Fruit fly (Drosophila melanogaster) whole organism, prepupa: ENCODE results near the gene CG5024.

Source experiments
- CG11902 ChIP-seq: fragments of 200-800 bp; sonication (Bioruptor generic); optimal IDR thresholded peaks from 3 replicates; lab custom pipeline; 2016; ENCODE audit warnings: missing biosample characterization, missing genetic modification characterization
- CG6854 ChIP-seq: fragments of 200-800 bp; sonication (Bioruptor generic); optimal IDR thresholded peaks from 2 replicates; lab custom pipeline; 2017; ENCODE audit warnings: missing biosample characterization, mild to moderate bottlenecking, missing genetic modification characterization
- CG7368 ChIP-seq: fragments of 200-800 bp; sonication (Bioruptor generic); optimal IDR thresholded peaks from 3 replicates; lab custom pipeline; 2016; ENCODE audit warnings: missing biosample characterization, missing genetic modification characterization
- CG8119 ChIP-seq: fragments of 200-800 bp; sonication (Bioruptor generic); IDR thresholded peaks from 3 replicates; pipeline ENCODE4 v1.3.6; 2022; ENCODE audit warnings: missing biosample characterization, missing genetic modification characterization
- Hr4 ChIP-seq: fragments of 200-800 bp; sonication (Bioruptor generic); optimal IDR thresholded peaks from 3 replicates; lab custom pipeline; 2016; ENCODE audit warnings: missing biosample characterization, missing genetic modification characterization
- Met ChIP-seq: fragments of 200-800 bp; sonication (Bioruptor generic); optimal IDR thresholded peaks from 3 replicates; lab custom pipeline; 2016; ENCODE audit warnings: missing biosample characterization, missing genetic modification characterization
- acj6 ChIP-seq: fragments of 200-800 bp; sonication (Bioruptor generic); optimal IDR thresholded peaks from 3 replicates; lab custom pipeline; 2016; ENCODE audit warnings: missing biosample characterization, missing genetic modification characterization
- fd85E ChIP-seq: fragments of 200-800 bp; sonication (Bioruptor generic); optimal IDR thresholded peaks from 3 replicates; lab custom pipeline; 2016; ENCODE audit warnings: missing biosample characterization, missing genetic modification characterization

DNA sequence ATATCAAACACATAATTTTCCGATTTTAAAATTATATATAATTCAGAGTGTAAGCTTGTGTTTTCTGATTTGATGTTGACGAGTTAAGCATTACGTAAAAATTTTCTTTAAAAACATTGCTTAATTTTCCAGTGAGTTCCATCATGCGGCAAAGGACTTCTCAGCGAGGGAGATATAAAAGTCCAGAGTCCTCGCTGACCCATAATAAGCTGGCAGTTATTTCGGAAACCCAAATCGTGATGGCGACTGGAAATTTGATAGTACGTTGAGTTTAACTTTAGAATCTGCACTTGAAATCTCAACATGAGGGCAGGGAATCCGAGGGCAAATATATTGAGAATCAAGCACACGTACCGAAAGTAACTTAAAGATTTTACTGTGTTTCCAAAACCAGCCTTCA, 35.6 kb upstream of the CG5024 start, which contains the start of the genes CG17197 and CG17198:
- no peak for TF ChIP-seq acj6 (GFP tag; lab: Kevin White, UChicago)
- no peak for TF ChIP-seq Hr4 (GFP tag; lab: Kevin White, UChicago)
- no peak for TF ChIP-seq CG8119 (GFP tag; lab: Robert Waterston, UW)
- no peak for TF ChIP-seq CG11902 (GFP tag; lab: Kevin White, UChicago)
- TF ChIP-seq CG7368 (GFP tag; lab: Kevin White, UChicago): no peak
- TF ChIP-seq Met (GFP tag; lab: Kevin White, UChicago): no peak
- TF ChIP-seq fd85E (GFP tag; lab: Kevin White, UChicago): no peak
- no peak for TF ChIP-seq CG6854
